Fruit fly (Drosophila melanogaster): Measurements from ENCODE around the gene Vps8.

DNA sequence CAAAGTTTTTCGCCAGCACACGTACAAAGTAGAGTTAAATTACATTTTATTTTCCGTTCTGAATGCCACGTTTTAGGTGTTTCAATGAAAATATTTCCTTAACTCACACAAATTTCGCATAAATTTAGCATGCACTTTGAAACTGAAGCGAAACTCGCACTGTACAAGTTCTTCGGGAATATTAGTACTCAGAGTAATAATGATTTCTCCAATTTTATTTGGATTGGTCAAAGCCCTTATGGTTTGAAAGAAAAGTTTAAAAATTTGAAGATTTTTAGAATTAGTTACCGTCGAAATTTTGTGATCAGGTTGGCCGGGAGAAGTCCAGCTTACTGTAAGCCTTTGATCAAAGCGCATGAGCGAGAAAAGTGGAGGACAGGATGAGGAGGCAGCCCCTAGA lies 35.3 kb upstream of the Vps8 start, which contains the start of gene betaTub65B:
- TF ChIP-seq Eip78C (GFP tag): no peak
- TF ChIP-seq Gug (GFP tag; IDR thresholded peaks at IDR 0.05): no peak
- TF ChIP-seq CG6792 (GFP tag; optimal IDR thresholded peaks at IDR 0.05): no peak
- no peak for TF ChIP-seq topi (GFP tag; optimal IDR thresholded peaks at IDR 0.05)
- TF ChIP-seq CG31627 (GFP tag; optimal IDR thresholded peaks at IDR 0.05): no peak
- no peak for TF ChIP-seq Ets96B (tag; optimal IDR thresholded peaks at IDR 0.05)

Measured in whole organism, prepupa.